Worm (Caenorhabditis elegans) whole organism, L1 larva: Measurements from ENCODE around the gene ipla-7.
A peak's percentile ranks its signal among the peaks of the same experiment; 100 is the strongest.

Source experiments
- C04F5.9 ChIP-seq: sonication (generic microtip); optimal IDR thresholded peaks from 2 replicates; lab custom pipeline; 2016; ENCODE audit warnings: missing genetic modification characterization, missing compliant biosample characterization
- Y116A8C.19 ChIP-seq: sonication (generic microtip); optimal IDR thresholded peaks from 2 replicates; lab custom pipeline; 2016; ENCODE audit warnings: missing compliant biosample characterization, missing genetic modification characterization, borderline replicate concordance
- ama-1 ChIP-seq: fragments of 150-350 bp; optimal IDR thresholded peaks from 2 replicates; lab custom pipeline; 2014
- dpl-1 ChIP-seq, 3 experiments: fragments of 150-350 bp in 2 of 3; sonication (generic microtip) in 1 of 3; optimal IDR thresholded peaks; 2 replicates each; lab custom pipeline; 2014 to 2017; ENCODE audit warnings: missing biosample characterization in 3 of 3, missing genetic modification characterization in 3 of 3, missing genetic modification reagents in 3 of 3
- dsc-1 ChIP-seq: sonication (generic microtip); optimal IDR thresholded peaks from 2 replicates; lab custom pipeline; 2016; ENCODE audit warnings: mild to moderate bottlenecking, missing genetic modification characterization, missing compliant biosample characterization
- efl-1 ChIP-seq, 4 experiments: fragments of 150-350 bp; optimal IDR thresholded peaks in 3 of 4; peaks in 1 of 4; 1 replicate in 1 of 4; 2 replicates in 3 of 4; lab custom pipeline; 2014; ENCODE audit warnings: missing biosample characterization in 2 of 4, missing genetic modification characterization in 2 of 4, missing genetic modification reagents in 2 of 4
- efl-3 ChIP-seq: fragments of 200-800 bp; sonication (Bioruptor generic); optimal IDR thresholded peaks from 2 replicates; lab custom pipeline; 2018; ENCODE audit warnings: mild to moderate bottlenecking, missing genetic modification characterization, missing compliant biosample characterization
- elt-2 ChIP-seq: sonication (generic microtip); optimal IDR thresholded peaks from 2 replicates; lab custom pipeline; 2016; ENCODE audit warnings: missing genetic modification characterization, mild to moderate bottlenecking, inconsistent platforms, missing compliant biosample characterization, missing genetic modification reagents
- fkh-10 ChIP-seq: sonication (generic microtip); optimal IDR thresholded peaks from 2 replicates; lab custom pipeline; 2017; ENCODE audit warnings: missing biosample characterization, missing genetic modification reagents, missing genetic modification characterization
- irx-1 ChIP-seq: sonication (generic microtip); optimal IDR thresholded peaks from 2 replicates; lab custom pipeline; 2016; ENCODE audit warnings: missing genetic modification characterization, missing compliant biosample characterization
- isw-1 ChIP-seq: fragments of 200-800 bp; sonication (Bioruptor generic); IDR thresholded peaks from 2 replicates; pipeline ENCODE4 v1.3.6; 2022; ENCODE audit warnings: missing genetic modification characterization, missing compliant biosample characterization
- lin-14 ChIP-seq: fragments of 200-800 bp; sonication (Bioruptor generic); optimal IDR thresholded peaks from 2 replicates; lab custom pipeline; 2018; ENCODE audit warnings: mild to moderate bottlenecking, missing genetic modification characterization, moderate library complexity, missing compliant biosample characterization
- lin-39 ChIP-seq: fragments of 150-350 bp; optimal IDR thresholded peaks from 2 replicates; lab custom pipeline; 2014; ENCODE audit warnings: missing biosample characterization, missing genetic modification reagents, missing genetic modification characterization
- lir-3 ChIP-seq: sonication (generic microtip); optimal IDR thresholded peaks from 2 replicates; lab custom pipeline; 2016; ENCODE audit warnings: mild to moderate bottlenecking, missing genetic modification characterization, moderate library complexity, missing compliant biosample characterization; ENCODE audit not compliant: poor library complexity
- lsy-2 ChIP-seq, 2 experiments: fragments of 150-350 bp; optimal IDR thresholded peaks; 2 replicates each; lab custom pipeline; 2014; ENCODE audit warnings: missing biosample characterization in 2 of 2, missing genetic modification characterization in 2 of 2
- mdl-1 ChIP-seq, 2 experiments: fragments of 150-350 bp; optimal IDR thresholded peaks; 2 replicates each; lab custom pipeline; 2014 to 2017; ENCODE audit warnings: missing biosample characterization in 2 of 2, missing genetic modification characterization in 2 of 2, inconsistent platforms in 1 of 2
- nhr-47 ChIP-seq: sonication (generic microtip); optimal IDR thresholded peaks from 2 replicates; lab custom pipeline; 2016; ENCODE audit warnings: mild to moderate bottlenecking, missing genetic modification characterization, moderate library complexity, missing compliant biosample characterization
- nhr-71 ChIP-seq: sonication (generic microtip); optimal IDR thresholded peaks from 2 replicates; lab custom pipeline; 2016; ENCODE audit warnings: mild to moderate bottlenecking, missing genetic modification characterization, moderate library complexity, missing compliant biosample characterization
- nhr-84 ChIP-seq: sonication (generic microtip); optimal IDR thresholded peaks from 2 replicates; lab custom pipeline; 2017; ENCODE audit warnings: missing biosample characterization, missing genetic modification characterization
- nhr-90 ChIP-seq: sonication (generic microtip); optimal IDR thresholded peaks from 2 replicates; lab custom pipeline; 2016; ENCODE audit warnings: mild to moderate bottlenecking, missing genetic modification characterization, missing compliant biosample characterization; ENCODE audit not compliant: poor library complexity
- pqm-1 ChIP-seq: sonication (generic microtip); optimal IDR thresholded peaks from 3 replicates; lab custom pipeline; 2017; ENCODE audit warnings: missing biosample characterization, missing genetic modification characterization
- rnt-1 ChIP-seq: sonication (generic microtip); optimal IDR thresholded peaks from 2 replicates; lab custom pipeline; 2016; ENCODE audit warnings: mild to moderate bottlenecking, missing genetic modification characterization, moderate library complexity, missing compliant biosample characterization
- snu-23 ChIP-seq: sonication (generic microtip); optimal IDR thresholded peaks from 2 replicates; lab custom pipeline; 2016; ENCODE audit warnings: missing genetic modification characterization, missing compliant biosample characterization
- sptf-1 ChIP-seq: fragments of 150-350 bp; optimal IDR thresholded peaks from 2 replicates; lab custom pipeline; 2014; ENCODE audit warnings: missing biosample characterization, missing genetic modification characterization
- unc-30 ChIP-seq: sonication (generic microtip); optimal IDR thresholded peaks from 2 replicates; lab custom pipeline; 2017; ENCODE audit warnings: missing biosample characterization, missing genetic modification characterization
- xbp-1 ChIP-seq: sonication (generic microtip); optimal IDR thresholded peaks from 2 replicates; lab custom pipeline; 2016; ENCODE audit warnings: missing genetic modification characterization, missing compliant biosample characterization

Gene ipla-7

ce11 chrIV:10075034-10075510 lies 12.4 kb upstream of the ipla-7 start, which contains the start of the genes ttbk-4 and W01B6.4:
ttbk-4 (minus strand) TSS chrIV:10075134.
W01B6.4 (plus strand) TSS chrIV:10075460.
- no peak for TF ChIP-seq Y116A8C.19 (tag; lab: Kevin White, UChicago)
- TF ChIP-seq C04F5.9 (tag; lab: Kevin White, UChicago) = no peak
- TF ChIP-seq snu-23 (GFP tag; lab: Kevin White, UChicago) = no peak
- no peak for TF ChIP-seq unc-30 (tag; lab: Kevin White, UChicago)
- TF ChIP-seq efl-3 (GFP tag; lab: Kevin White, UChicago) = no peak
- no peak for TF ChIP-seq dpl-1 (GFP tag; optimal IDR thresholded peaks at IDR 0.05; lab: Kevin White, UChicago)
- no peak for TF ChIP-seq irx-1
- TF ChIP-seq pqm-1 (tag; lab: Kevin White, UChicago) = no peak
- TF ChIP-seq ama-1 (lab: Kevin White, UChicago) = no peak
- no peak for TF ChIP-seq nhr-71 (tag; lab: Kevin White, UChicago)
- TF ChIP-seq nhr-90 (tag; lab: Kevin White, UChicago) = no peak

- no peak for TF ChIP-seq rnt-1 (tag; lab: Kevin White, UChicago)
Measured at ce11 chrIV:10072527-10072926, 9.9 kb upstream of the ipla-7 start, which contains the start of gene W01B6.3. W01B6.3 (minus strand) TSS chrIV:10072627.

ce11 chrIV:10068266-10068665 lies 5.6 kb upstream of the ipla-7 start:
- TF ChIP-seq efl-1 (optimal IDR thresholded peaks at IDR 0.05; lab: Kevin White, UChicago) (no peak), efl-1 (GFP tag; optimal IDR thresholded peaks at IDR 0.05 in 1 of 2; lab: Kevin White, UChicago) (no peak), pqm-1 (tag; lab: Kevin White, UChicago) (no peak), nhr-84 (tag; lab: Kevin White, UChicago) (no peak), lir-3 (tag; lab: Kevin White, UChicago) (no peak), sptf-1 (no peak), unc-30 (tag; lab: Kevin White, UChicago) (no peak), elt-2 (tag; lab: Kevin White, UChicago) (no peak), lsy-2 (tag; optimal IDR thresholded peaks at IDR 0.05; lab: Kevin White, UChicago) (no peak), dsc-1 (tag; lab: Kevin White, UChicago) (no peak), isw-1 (GFP tag; lab: Robert Waterston, UW) (no peak), efl-3 (GFP tag; lab: Kevin White, UChicago) (no peak)

ce11 chrIV:10067541-10067940 lies 4.9 kb upstream of the ipla-7 start, which contains the start of gene cwn-2:
cwn-2 (plus strand) TSS chrIV:10067816.
- no peak for TF ChIP-seq mdl-1 (tag; optimal IDR thresholded peaks at IDR 0.05; lab: Kevin White, UChicago)
- no peak for TF ChIP-seq efl-1 (optimal IDR thresholded peaks at IDR 0.05; lab: Kevin White, UChicago)
- TF ChIP-seq efl-1 (GFP tag; optimal IDR thresholded peaks at IDR 0.05 in 1 of 2; lab: Kevin White, UChicago) = peak in 1 of 2 experiments; percentile 91
- TF ChIP-seq fkh-10 = peak; percentile 86

- TF ChIP-seq elt-2 (tag; lab: Kevin White, UChicago) (peak; percentile 22), nhr-71 (tag; lab: Kevin White, UChicago) (no peak)
Measured at ce11 chrIV:10066456-10066855, 3.8 kb upstream of the ipla-7 start.

ce11 chrIV:10065159-10065558 lies 2.5 kb upstream of the ipla-7 start:
- TF ChIP-seq nhr-47 (tag; lab: Kevin White, UChicago) = no peak
- TF ChIP-seq lin-39 (tag; lab: Kevin White, UChicago) = peak; percentile 62
- TF ChIP-seq lin-14 (GFP tag; lab: Kevin White, UChicago) = peak; percentile 52

ce11 chrIV:10063941-10064340 lies 1.3 kb upstream of the ipla-7 start:
- TF ChIP-seq xbp-1 (tag; lab: Kevin White, UChicago) (no peak), dsc-1 (tag; lab: Kevin White, UChicago) (peak; percentile 82), efl-1 (optimal IDR thresholded peaks at IDR 0.05; lab: Kevin White, UChicago) (no peak), efl-1 (GFP tag; optimal IDR thresholded peaks at IDR 0.05 in 1 of 2; lab: Kevin White, UChicago) (peak in 1 of 2 experiments; percentile 68)
